Worm (Caenorhabditis elegans): Measurements from ENCODE around the gene puf-12.
A peak's percentile ranks its signal among the peaks of the same experiment; 100 is the strongest.

Gene puf-12

DNA sequence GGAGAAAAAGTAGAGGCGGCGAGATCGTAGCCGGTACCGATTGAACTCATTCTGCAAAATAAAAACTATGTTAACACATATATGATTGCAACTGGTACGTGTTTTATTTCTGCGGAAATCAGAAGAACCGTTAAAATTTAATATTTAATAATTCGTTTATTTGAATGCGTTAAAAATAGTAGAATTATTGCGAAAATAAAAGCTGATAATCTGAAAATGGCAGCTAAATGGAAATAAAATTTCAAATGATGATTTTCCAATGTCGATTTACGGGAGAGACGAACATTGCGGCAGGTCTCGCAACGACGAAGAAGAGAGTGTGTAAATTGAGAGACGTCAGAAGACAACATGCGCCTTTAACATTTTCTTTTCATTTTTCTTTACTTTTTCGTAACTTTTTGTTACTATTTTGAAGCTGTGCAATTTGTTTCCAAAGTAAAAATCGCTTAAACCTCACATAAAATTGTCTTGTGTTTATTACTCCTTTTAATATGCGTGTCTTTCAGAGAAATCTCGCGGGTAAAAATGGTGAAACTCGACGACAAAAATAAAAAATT is at the start of gene puf-12, which contains the start of gene pas-7:
Gene puf-12, plus strand, starts transcription at position 507 of the 557 bp plus-strand sequence.
Gene pas-7, minus strand, starts transcription at position 51 of the 557 bp plus-strand sequence.
- TF ChIP-seq lin-14 (GFP tag; optimal IDR thresholded peaks at IDR 0.05) (peak; percentile 37), skn-1 (tag; optimal IDR thresholded peaks at IDR 0.05) (peak; percentile 99), dsc-1 (tag; optimal IDR thresholded peaks at IDR 0.05) (no peak), snpc-4 (tag; optimal IDR thresholded peaks at IDR 0.05) (peak; percentile 15), dpl-1 (GFP tag; optimal IDR thresholded peaks at IDR 0.05) (peak; percentile 24 to 67 (median 41)), fos-1 (tag; optimal IDR thresholded peaks at IDR 0.05) (no peak), lsy-2 (tag; optimal IDR thresholded peaks at IDR 0.05) (peak in 1 of 2 experiments; percentile 80), hpl-2 (GFP tag; optimal IDR thresholded peaks at IDR 0.05) (peak; percentile 14), lin-15B (tag; optimal IDR thresholded peaks at IDR 0.05) (peak; percentile 17), efl-1 (optimal IDR thresholded peaks at IDR 0.05) (peak; percentile 60 to 69), efl-1 (GFP tag; optimal IDR thresholded peaks at IDR 0.05 in 1 of 2) (peak; percentile 62 to 89), mef-2 (tag; optimal IDR thresholded peaks at IDR 0.05) (no peak), C04F5.9 (tag; optimal IDR thresholded peaks at IDR 0.05) (no peak), isw-1 (GFP tag; IDR thresholded peaks at IDR 0.05) (peak; percentile 22), lin-35 (GFP tag; optimal IDR thresholded peaks at IDR 0.05) (peak; percentile 55 to 74), Y116A8C.19 (tag; optimal IDR thresholded peaks at IDR 0.05; ENCODE audit: borderline replicate concordance) (no peak), ceh-82 (tag; optimal IDR thresholded peaks at IDR 0.05) (peak in 1 of 3 experiments; percentile 20), elt-2 (tag; optimal IDR thresholded peaks at IDR 0.05) (no peak), nhr-237 (tag; optimal IDR thresholded peaks at IDR 0.05) (no peak), ets-5 (GFP tag; IDR thresholded peaks at IDR 0.05) (no peak), snu-23 (GFP tag; optimal IDR thresholded peaks at IDR 0.05) (peak; percentile 48), nhr-85 (tag) (no peak), aha-1 (tag; optimal IDR thresholded peaks at IDR 0.05) (no peak), mdl-1 (tag; optimal IDR thresholded peaks at IDR 0.05) (no peak), C16A3.4 (tag; optimal IDR thresholded peaks at IDR 0.05) (peak; percentile 48)

DNA sequence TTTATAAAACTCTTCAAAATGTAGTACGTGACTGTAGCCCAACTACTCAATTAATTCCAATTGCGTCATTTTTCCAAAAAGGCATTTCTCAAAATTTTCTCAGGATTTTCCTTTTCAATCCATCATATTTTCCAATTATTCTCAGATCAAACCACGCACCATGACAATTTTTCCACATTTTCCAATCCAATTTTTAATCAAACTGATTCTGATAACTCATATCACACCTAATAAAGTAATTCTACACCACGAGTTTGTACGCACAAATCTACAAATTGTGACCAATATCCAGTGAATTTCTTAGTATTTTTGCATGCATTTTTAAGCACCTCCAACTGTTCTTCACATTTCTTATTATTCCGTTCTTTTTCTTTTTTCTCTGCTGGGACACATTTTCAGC is 48.6 kb upstream of the puf-12 start:
- TF ChIP-seq unc-86 (tag; optimal IDR thresholded peaks at IDR 0.05) = no peak
- TF ChIP-seq grh-1 (GFP tag; IDR thresholded peaks at IDR 0.05) = no peak
- TF ChIP-seq zag-1 (tag; optimal IDR thresholded peaks at IDR 0.05) = no peak
- TF ChIP-seq dsc-1 (tag; optimal IDR thresholded peaks at IDR 0.05) = peak; percentile 65
- no peak for TF ChIP-seq pax-3 (tag; optimal IDR thresholded peaks at IDR 0.05)
- TF ChIP-seq efl-1 (optimal IDR thresholded peaks at IDR 0.05) = no peak
- TF ChIP-seq efl-1 (GFP tag; optimal IDR thresholded peaks at IDR 0.05 in 1 of 2) = peak in 1 of 2 experiments; percentile 29
- TF ChIP-seq lin-14 (GFP tag; optimal IDR thresholded peaks at IDR 0.05) = peak; percentile 27

DNA sequence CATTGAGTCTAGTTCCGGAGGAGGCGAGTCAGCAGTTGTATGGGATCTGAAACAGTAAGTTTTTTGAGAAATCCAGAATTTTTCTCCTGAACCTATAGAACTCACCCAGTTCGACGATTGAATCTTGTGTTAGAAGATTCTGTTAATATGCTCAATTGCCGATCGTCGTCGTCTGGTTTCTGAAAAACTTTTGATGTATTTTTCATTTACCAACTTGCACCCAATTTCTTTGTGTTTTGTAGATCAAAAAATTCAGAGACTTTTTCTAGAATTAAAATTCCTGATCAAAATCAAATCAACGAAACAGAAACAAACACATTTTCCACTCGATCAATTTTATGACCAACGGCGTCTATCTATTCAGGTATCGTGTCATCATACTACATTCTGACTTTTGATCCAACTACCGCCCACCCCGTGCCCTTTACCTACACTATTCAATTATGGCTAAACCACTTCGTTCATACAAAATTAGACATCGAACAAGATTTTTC is 43.5 kb upstream of the puf-12 start, which contains the start of gene C18D1.2:
Gene C18D1.2, plus strand, starts transcription at position 444 of the 494 bp plus-strand sequence.
- no peak for TF ChIP-seq unc-130 (tag; optimal IDR thresholded peaks at IDR 0.05)
- no peak for TF ChIP-seq ceh-88 (GFP tag; IDR thresholded peaks at IDR 0.05)
- no peak for TF ChIP-seq Y116A8C.19 (tag; optimal IDR thresholded peaks at IDR 0.05; ENCODE audit: borderline replicate concordance)
- TF ChIP-seq nhr-84 (tag; optimal IDR thresholded peaks at IDR 0.05) = no peak
- TF ChIP-seq mdl-1 (tag; optimal IDR thresholded peaks at IDR 0.05) = no peak
- no peak for TF ChIP-seq ces-1 (GFP tag; optimal IDR thresholded peaks at IDR 0.05)
- no peak for TF ChIP-seq lin-15B (tag; optimal IDR thresholded peaks at IDR 0.05)
- TF ChIP-seq efl-1 (optimal IDR thresholded peaks at IDR 0.05) = no peak
- peak in 1 of 2 experiments; percentile 91 for TF ChIP-seq efl-1 (GFP tag; optimal IDR thresholded peaks at IDR 0.05 in 1 of 2)

DNA sequence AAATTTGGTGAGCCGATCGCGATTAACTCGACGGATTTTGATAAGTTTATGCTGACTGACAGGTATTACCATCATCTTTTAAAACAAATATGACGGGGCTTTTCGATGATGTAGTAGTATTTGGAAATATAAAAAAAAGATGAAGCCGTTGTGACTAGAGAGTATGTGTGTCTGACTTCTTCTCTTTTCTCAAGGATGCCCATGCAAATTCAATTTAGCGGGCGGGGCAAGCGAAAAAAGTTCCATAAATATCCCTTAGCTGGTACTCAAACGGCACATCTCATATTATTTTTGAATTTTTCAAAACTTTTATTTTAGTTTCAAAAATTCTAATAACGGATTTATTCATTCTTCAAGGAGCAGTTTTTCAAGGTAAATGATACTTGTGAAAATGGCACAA is 39.6 kb upstream of the puf-12 start, which contains the start of gene stg-1:
Gene stg-1, minus strand, starts transcription at position 153 of the 400 bp plus-strand sequence.
- TF ChIP-seq nhr-77 (tag; optimal IDR thresholded peaks at IDR 0.05) = no peak
- peak; percentile 19 for TF ChIP-seq lin-14 (GFP tag; optimal IDR thresholded peaks at IDR 0.05)
- peak; percentile 13 for TF ChIP-seq ces-1 (GFP tag; optimal IDR thresholded peaks at IDR 0.05)
